Fruit fly (Drosophila melanogaster) whole organism, embryonic: Measurements from ENCODE around the gene sra.

Experiments used
- Atf3 ChIP-seq: fragments of 200-800 bp; sonication (Bioruptor generic); optimal IDR thresholded peaks from 3 replicates; lab custom pipeline; 2016; ENCODE audit warnings: missing biosample characterization, missing genetic modification characterization
- B-H1 ChIP-seq: fragments of 200-800 bp; sonication (Bioruptor generic); IDR thresholded peaks from 3 replicates; pipeline ENCODE4 v1.3.6; 2022; ENCODE audit warnings: missing biosample characterization, missing genetic modification characterization
- C15 ChIP-seq: fragments of 200-800 bp; sonication (Bioruptor generic); IDR thresholded peaks from 3 replicates; pipeline ENCODE4 v1.3.6; 2022; ENCODE audit warnings: missing biosample characterization, missing genetic modification characterization
- CG11560 ChIP-seq: fragments of 200-800 bp; sonication (Bioruptor generic); IDR thresholded peaks from 3 replicates; pipeline ENCODE4 v1.3.6; 2022; ENCODE audit warnings: missing biosample characterization, missing genetic modification characterization
- CG11696 ChIP-seq: fragments of 200-800 bp; sonication (Bioruptor generic); IDR thresholded peaks from 2 replicates; pipeline ENCODE4 v1.3.6; 2022; ENCODE audit warnings: missing biosample characterization, missing genetic modification characterization
- CG12299 ChIP-seq: fragments of 200-800 bp; sonication (Bioruptor generic); optimal IDR thresholded peaks from 2 replicates; lab custom pipeline; 2018; ENCODE audit warnings: missing biosample characterization, mild to moderate bottlenecking, missing genetic modification characterization
- CG12942 ChIP-seq: fragments of 200-800 bp; sonication (Bioruptor generic); optimal IDR thresholded peaks from 3 replicates; lab custom pipeline; 2016; ENCODE audit warnings: missing biosample characterization, missing genetic modification characterization
- CG13424 ChIP-seq: fragments of 200-800 bp; sonication (Bioruptor generic); optimal IDR thresholded peaks from 2 replicates; lab custom pipeline; 2019; ENCODE audit warnings: missing biosample characterization, mild to moderate bottlenecking, missing genetic modification characterization, moderate library complexity
- CG17186 ChIP-seq: fragments of 200-800 bp; sonication (Bioruptor generic); optimal IDR thresholded peaks from 3 replicates; lab custom pipeline; 2017; ENCODE audit warnings: missing biosample characterization, missing genetic modification reagents, missing genetic modification characterization
- CG18476 ChIP-seq: fragments of 200-800 bp; sonication (Bioruptor generic); optimal IDR thresholded peaks from 2 replicates; lab custom pipeline; 2016; ENCODE audit warnings: missing biosample characterization, mild to moderate bottlenecking, missing genetic modification characterization
- CG2116 ChIP-seq: fragments of 200-800 bp; sonication (Bioruptor generic); optimal IDR thresholded peaks from 3 replicates; lab custom pipeline; 2018; ENCODE audit warnings: missing biosample characterization, mild to moderate bottlenecking, missing genetic modification characterization
- CG2202 ChIP-seq: fragments of 200-800 bp; sonication (Bioruptor generic); optimal IDR thresholded peaks from 2 replicates; lab custom pipeline; 2018; ENCODE audit warnings: missing biosample characterization, mild to moderate bottlenecking, missing genetic modification characterization
- CG33557 ChIP-seq: fragments of 200-800 bp; sonication (Bioruptor generic); optimal IDR thresholded peaks from 2 replicates; lab custom pipeline; 2019; ENCODE audit warnings: missing biosample characterization, mild to moderate bottlenecking, missing genetic modification characterization, moderate library complexity
- CG4328 ChIP-seq: fragments of 200-800 bp; sonication (Bioruptor generic); optimal IDR thresholded peaks from 3 replicates; lab custom pipeline; 2017; ENCODE audit warnings: missing biosample characterization, missing genetic modification reagents, missing genetic modification characterization
- CG5953 ChIP-seq: fragments of 200-800 bp; sonication (Bioruptor generic); IDR thresholded peaks from 2 replicates; pipeline ENCODE4 v1.3.6; 2022; ENCODE audit warnings: missing biosample characterization, missing genetic modification characterization
- CG7372 ChIP-seq: fragments of 200-800 bp; sonication (Bioruptor generic); IDR thresholded peaks from 2 replicates; pipeline ENCODE4 v1.3.6; 2022; ENCODE audit warnings: missing biosample characterization, missing genetic modification characterization
- CG7987 ChIP-seq: fragments of 200-800 bp; sonication (Bioruptor generic); optimal IDR thresholded peaks from 2 replicates; lab custom pipeline; 2018; ENCODE audit warnings: missing biosample characterization, mild to moderate bottlenecking, missing genetic modification characterization, moderate library complexity
- CG8290 ChIP-seq, 3 experiments: fragments of 200-800 bp; sonication (Bioruptor generic); optimal IDR thresholded peaks; 2 replicates each; lab custom pipeline; 2016 to 2019; ENCODE audit warnings: missing biosample characterization in 3 of 3, missing genetic modification characterization in 3 of 3, mild to moderate bottlenecking in 2 of 3, moderate library complexity in 1 of 3
- CG8924 ChIP-seq: fragments of 200-800 bp; optimal IDR thresholded peaks from 3 replicates; lab custom pipeline; 2019; ENCODE audit warnings: missing biosample characterization, mild to moderate bottlenecking, missing genetic modification characterization, moderate library complexity
- CG9215 ChIP-seq: fragments of 200-800 bp; sonication (Bioruptor generic); IDR thresholded peaks from 2 replicates; pipeline ENCODE4 v1.3.6; 2022; ENCODE audit warnings: missing biosample characterization, missing genetic modification characterization
- CG9609 ChIP-seq: fragments of 200-800 bp; sonication (Bioruptor generic); optimal IDR thresholded peaks from 3 replicates; lab custom pipeline; 2016; ENCODE audit warnings: missing biosample characterization, missing genetic modification characterization
- Camta ChIP-seq: fragments of 200-800 bp; sonication (Bioruptor generic); optimal IDR thresholded peaks from 2 replicates; lab custom pipeline; 2016; ENCODE audit warnings: missing biosample characterization, missing genetic modification characterization
- CkIIα-i1 ChIP-seq: fragments of 200-800 bp; sonication (Bioruptor generic); IDR thresholded peaks from 2 replicates; pipeline ENCODE4 v1.3.6; 2022; ENCODE audit warnings: missing biosample characterization, missing genetic modification characterization
- D19A ChIP-seq: fragments of 200-800 bp; optimal IDR thresholded peaks from 3 replicates; lab custom pipeline; 2019; ENCODE audit warnings: missing biosample characterization, mild to moderate bottlenecking, missing genetic modification characterization, moderate library complexity
- Dbx ChIP-seq: fragments of 200-800 bp; sonication (Bioruptor generic); IDR thresholded peaks from 3 replicates; pipeline ENCODE4 v1.3.6; 2022; ENCODE audit warnings: missing biosample characterization, missing genetic modification characterization
- Elba2 ChIP-seq: fragments of 200-800 bp; sonication (Bioruptor generic); optimal IDR thresholded peaks from 3 replicates; lab custom pipeline; 2016; ENCODE audit warnings: missing biosample characterization, missing genetic modification characterization
- MTF-1 ChIP-seq: fragments of 200-800 bp; sonication (Bioruptor generic); optimal IDR thresholded peaks from 2 replicates; lab custom pipeline; 2018; ENCODE audit warnings: missing biosample characterization, mild to moderate bottlenecking, missing genetic modification characterization, borderline replicate concordance
- Myb ChIP-seq: fragments of 200-800 bp; sonication (Bioruptor generic); optimal IDR thresholded peaks from 2 replicates; lab custom pipeline; 2016; ENCODE audit warnings: missing biosample characterization, missing genetic modification characterization
- NC2β ChIP-seq: fragments of 200-800 bp; sonication (Bioruptor generic); optimal IDR thresholded peaks from 2 replicates; lab custom pipeline; 2016; ENCODE audit warnings: missing biosample characterization, missing genetic modification characterization
- Poxn ChIP-seq: fragments of 200-800 bp; sonication (Bioruptor generic); IDR thresholded peaks from 2 replicates; pipeline ENCODE4 v1.3.6; 2022; ENCODE audit warnings: missing biosample characterization, missing genetic modification characterization
- TFAM ChIP-seq: fragments of 200-800 bp; sonication (Bioruptor generic); optimal IDR thresholded peaks from 2 replicates; lab custom pipeline; 2017; ENCODE audit warnings: missing biosample characterization, missing genetic modification characterization, inconsistent platforms
- abd-A ChIP-seq: fragments of 200-800 bp; sonication (Bioruptor generic); optimal IDR thresholded peaks from 3 replicates; lab custom pipeline; 2019; ENCODE audit warnings: missing biosample characterization, mild to moderate bottlenecking, missing genetic modification characterization, moderate library complexity
- amos ChIP-seq: fragments of 200-800 bp; sonication (Bioruptor generic); IDR thresholded peaks from 2 replicates; pipeline ENCODE4 v1.3.6; 2022; ENCODE audit warnings: missing biosample characterization, missing genetic modification characterization; ENCODE audit not compliant: partially characterized antibody
- aop ChIP-seq: fragments of 200-800 bp; sonication (Bioruptor generic); IDR thresholded peaks from 2 replicates; pipeline ENCODE4 v1.3.6; 2022; ENCODE audit warnings: missing biosample characterization, missing genetic modification characterization
- ase ChIP-seq: fragments of 200-800 bp; sonication (Bioruptor generic); IDR thresholded peaks from 3 replicates; pipeline ENCODE4 v1.3.6; 2022; ENCODE audit warnings: missing biosample characterization, missing genetic modification characterization
- eve ChIP-seq, 2 experiments: fragments of >200 bp; optimal IDR thresholded peaks; 2 replicates each; lab custom pipeline; 2017; ENCODE audit warnings: missing biosample characterization in 2 of 2, missing genetic modification characterization in 2 of 2
- ftz-f1 ChIP-seq: fragments of 200-800 bp; sonication (Bioruptor generic); optimal IDR thresholded peaks from 2 replicates; lab custom pipeline; 2016; ENCODE audit warnings: missing biosample characterization, missing genetic modification characterization
- gcm2 ChIP-seq: fragments of 200-800 bp; sonication (Bioruptor generic); optimal IDR thresholded peaks from 2 replicates; lab custom pipeline; 2016; ENCODE audit warnings: missing biosample characterization, missing genetic modification characterization
- gro ChIP-seq: fragments of 200-800 bp; sonication (Bioruptor generic); optimal IDR thresholded peaks from 2 replicates; lab custom pipeline; 2016; ENCODE audit warnings: missing biosample characterization, missing genetic modification characterization
- gsb ChIP-seq: fragments of 200-800 bp; sonication (Bioruptor generic); IDR thresholded peaks from 2 replicates; pipeline ENCODE4 v1.3.6; 2022; ENCODE audit warnings: missing biosample characterization, missing genetic modification characterization
- mld ChIP-seq: fragments of 200-800 bp; sonication (Bioruptor generic); IDR thresholded peaks from 3 replicates; pipeline ENCODE4 v1.3.6; 2022; ENCODE audit warnings: missing biosample characterization, missing genetic modification characterization; ENCODE audit not compliant: partially characterized antibody
- peb ChIP-seq: fragments of 200-800 bp; sonication (Bioruptor generic); IDR thresholded peaks from 2 replicates; pipeline ENCODE4 v1.3.6; 2022; ENCODE audit warnings: missing biosample characterization, missing genetic modification characterization
- pho ChIP-seq: fragments of 200-800 bp; sonication (Bioruptor generic); optimal IDR thresholded peaks from 2 replicates; lab custom pipeline; 2016; ENCODE audit warnings: missing biosample characterization, missing genetic modification characterization
- pita ChIP-seq: fragments of 200-800 bp; sonication (Bioruptor generic); optimal IDR thresholded peaks from 2 replicates; lab custom pipeline; 2017; ENCODE audit warnings: missing biosample characterization, mild to moderate bottlenecking, missing genetic modification characterization
- run ChIP-seq: fragments of 200-800 bp; sonication (Bioruptor generic); optimal IDR thresholded peaks from 3 replicates; lab custom pipeline; 2018; ENCODE audit warnings: missing biosample characterization, mild to moderate bottlenecking, missing genetic modification characterization
- seq ChIP-seq: fragments of 200-800 bp; sonication (Bioruptor generic); IDR thresholded peaks from 2 replicates; pipeline ENCODE4 v1.3.6; 2022; ENCODE audit warnings: missing biosample characterization, missing genetic modification characterization
- sisA ChIP-seq: fragments of 200-800 bp; sonication (Bioruptor generic); IDR thresholded peaks from 2 replicates; pipeline ENCODE4 v1.3.6; 2022; ENCODE audit warnings: missing biosample characterization, missing genetic modification characterization
- unc-4 ChIP-seq: fragments of 200-800 bp; sonication (Bioruptor generic); IDR thresholded peaks from 2 replicates; pipeline ENCODE4 v1.3.6; 2022; ENCODE audit warnings: missing biosample characterization, missing genetic modification characterization; ENCODE audit not compliant: partially characterized antibody
- vnd ChIP-seq: fragments of 200-800 bp; sonication (Bioruptor generic); IDR thresholded peaks from 3 replicates; pipeline ENCODE4 v1.3.6; 2022; ENCODE audit warnings: missing biosample characterization, missing genetic modification characterization; ENCODE audit not compliant: partially characterized antibody

sra gene

dm6 chr3R:16236713-16237641 lies 50.2 kb downstream of the sra start (continued):
- TF ChIP-seq C15 (GFP tag; lab: Robert Waterston, UW) (no peak), CG11560 (tag; lab: Robert Waterston, UW) (no peak), ftz-f1 (GFP tag; lab: Kevin White, UChicago) (no peak), unc-4 (GFP tag; lab: Robert Waterston, UW) (no peak), gcm2 (no peak), gro (GFP tag; lab: Kevin White, UChicago) (no peak), CG2202 (tag; lab: Kevin White, UChicago) (peak; percentile 97), CG7372 (GFP tag; lab: Robert Waterston, UW) (no peak), B-H1 (GFP tag; lab: Robert Waterston, UW) (no peak), CG7987 (GFP tag; lab: Kevin White, UChicago) (peak; percentile 90), NC2β (GFP tag; lab: Kevin White, UChicago) (peak; percentile 73), Elba2 (peak; percentile 24), ase (no peak), CG17186 (GFP tag; lab: Kevin White, UChicago) (peak; percentile 66), pho (GFP tag; lab: Kevin White, UChicago) (peak; percentile 68), Poxn (GFP tag; lab: Robert Waterston, UW) (no peak), sisA (GFP tag; lab: Robert Waterston, UW) (no peak), TFAM (GFP tag; lab: Kevin White, UChicago) (peak; percentile 77), Dbx (GFP tag; lab: Robert Waterston, UW) (no peak), aop (GFP tag; lab: Robert Waterston, UW) (no peak), Myb (peak; percentile 50), amos (GFP tag; lab: Robert Waterston, UW) (no peak), run (tag; lab: Kevin White, UChicago) (peak; percentile 97), CG33557 (GFP tag; lab: Kevin White, UChicago) (peak; percentile 97), peb (GFP tag; lab: Robert Waterston, UW) (no peak), CG2116 (GFP tag; lab: Kevin White, UChicago) (peak; percentile 74), CkIIα-i1 (no peak), MTF-1 (GFP tag; lab: Kevin White, UChicago) (peak; percentile 81), abd-A (tag; lab: Kevin White, UChicago) (peak; percentile 99), CG9215 (GFP tag; lab: Robert Waterston, UW) (no peak), Atf3 (GFP tag; lab: Kevin White, UChicago) (peak; percentile 81), CG12942 (GFP tag; lab: Kevin White, UChicago) (peak; percentile 95), mld (GFP tag; lab: Robert Waterston, UW) (no peak), eve (GFP tag; optimal IDR thresholded peaks at IDR 0.05; lab: Kevin White, UChicago) (no peak), CG8924 (tag; lab: Kevin White, UChicago) (peak; percentile 99), seq (GFP tag; lab: Robert Waterston, UW) (no peak), Camta (peak; percentile 76), CG13424 (tag; lab: Kevin White, UChicago) (peak; percentile 99), CG18476 (peak; percentile 88), CG5953 (GFP tag; lab: Robert Waterston, UW) (no peak), CG12299 (tag; lab: Kevin White, UChicago) (peak; percentile 98), gsb (GFP tag; lab: Robert Waterston, UW) (no peak), vnd (GFP tag; lab: Robert Waterston, UW) (no peak), D19A (tag; lab: Kevin White, UChicago) (peak; percentile 97), CG8290 (GFP tag; optimal IDR thresholded peaks at IDR 0.05; lab: Kevin White, UChicago) (peak; percentile 82), CG8290 (tag; optimal IDR thresholded peaks at IDR 0.05; lab: Kevin White, UChicago) (peak; percentile 40 to 91), pita (no peak), CG4328 (GFP tag; lab: Kevin White, UChicago) (peak; percentile 97), CG9609 (GFP tag; lab: Kevin White, UChicago) (peak; percentile 67), CG11696 (GFP tag; lab: Robert Waterston, UW) (no peak)
